Fruit fly (Drosophila melanogaster) whole organism, embryonic: ENCODE data around the gene CG2889.

Experiments
- CG10654 ChIP-seq: fragments of 200-800 bp; sonication (Bioruptor generic); optimal IDR thresholded peaks from 2 replicates; lab custom pipeline; 2016; ENCODE audit warnings: missing biosample characterization, missing genetic modification characterization
- CG11456 ChIP-seq: fragments of 200-800 bp; sonication (Bioruptor generic); IDR thresholded peaks from 3 replicates; pipeline ENCODE4 v1.3.6; 2022; ENCODE audit warnings: missing biosample characterization, missing genetic modification characterization
- CG12769 ChIP-seq: fragments of 200-800 bp; sonication (Bioruptor generic); optimal IDR thresholded peaks from 2 replicates; lab custom pipeline; 2019; ENCODE audit warnings: missing biosample characterization, mild to moderate bottlenecking, missing genetic modification characterization, moderate library complexity
- CG13775 ChIP-seq: fragments of 200-800 bp; sonication (Bioruptor generic); optimal IDR thresholded peaks from 3 replicates; lab custom pipeline; 2017; ENCODE audit warnings: missing biosample characterization, mild to moderate bottlenecking, missing genetic modification characterization
- CG14965 ChIP-seq: fragments of 200-800 bp; sonication (Bioruptor generic); optimal IDR thresholded peaks from 2 replicates; lab custom pipeline; 2016; ENCODE audit warnings: missing biosample characterization, missing genetic modification characterization, borderline replicate concordance
- CG1603 ChIP-seq: fragments of 200-800 bp; sonication (Bioruptor generic); optimal IDR thresholded peaks from 2 replicates; lab custom pipeline; 2019; ENCODE audit warnings: missing biosample characterization, mild to moderate bottlenecking, missing genetic modification characterization, moderate library complexity
- CG1647 ChIP-seq: fragments of 200-800 bp; sonication (Bioruptor generic); optimal IDR thresholded peaks from 3 replicates; lab custom pipeline; 2016; ENCODE audit warnings: missing biosample characterization, missing genetic modification characterization
- CG16813 ChIP-seq: fragments of 200-800 bp; sonication (Bioruptor generic); IDR thresholded peaks from 3 replicates; pipeline ENCODE4 v1.3.6; 2022; ENCODE audit warnings: missing biosample characterization, missing genetic modification characterization; ENCODE audit not compliant: partially characterized antibody
- CG17829 ChIP-seq: fragments of 200-800 bp; optimal IDR thresholded peaks from 2 replicates; lab custom pipeline; 2019; ENCODE audit warnings: missing biosample characterization, mild to moderate bottlenecking, missing genetic modification characterization, moderate library complexity
- CG2116 ChIP-seq: fragments of 200-800 bp; sonication (Bioruptor generic); optimal IDR thresholded peaks from 3 replicates; lab custom pipeline; 2018; ENCODE audit warnings: missing biosample characterization, mild to moderate bottlenecking, missing genetic modification characterization
- CG2199 ChIP-seq: fragments of 200-800 bp; sonication (Bioruptor generic); IDR thresholded peaks from 3 replicates; pipeline ENCODE4 v1.3.6; 2022; ENCODE audit warnings: missing biosample characterization, missing genetic modification characterization
- CG2875 ChIP-seq: fragments of 200-800 bp; sonication (Bioruptor generic); optimal IDR thresholded peaks from 2 replicates; lab custom pipeline; 2017; ENCODE audit warnings: missing biosample characterization, mild to moderate bottlenecking, missing genetic modification characterization, missing genetic modification reagents
- CG32532 ChIP-seq: fragments of 200-800 bp; sonication (Bioruptor generic); IDR thresholded peaks from 2 replicates; pipeline ENCODE4 v1.3.6; 2022; ENCODE audit warnings: missing biosample characterization, missing genetic modification characterization
- CG33557 ChIP-seq: fragments of 200-800 bp; sonication (Bioruptor generic); optimal IDR thresholded peaks from 2 replicates; lab custom pipeline; 2019; ENCODE audit warnings: missing biosample characterization, mild to moderate bottlenecking, missing genetic modification characterization, moderate library complexity
- CG6791 ChIP-seq: fragments of 200-800 bp; sonication (Bioruptor generic); IDR thresholded peaks from 3 replicates; pipeline ENCODE4 v1.3.6; 2022; ENCODE audit warnings: missing biosample characterization, missing genetic modification characterization; ENCODE audit not compliant: partially characterized antibody
- CG6813 ChIP-seq: fragments of 200-800 bp; sonication (Bioruptor generic); optimal IDR thresholded peaks from 2 replicates; lab custom pipeline; 2017; ENCODE audit warnings: missing biosample characterization, missing genetic modification characterization, mild to moderate bottlenecking, moderate library complexity, missing genetic modification reagents
- CG8089 ChIP-seq: fragments of 200-800 bp; sonication (Bioruptor generic); optimal IDR thresholded peaks from 3 replicates; lab custom pipeline; 2016; ENCODE audit warnings: missing biosample characterization, missing genetic modification characterization
- CG9727 ChIP-seq: fragments of 200-800 bp; sonication (Bioruptor generic); optimal IDR thresholded peaks from 3 replicates; lab custom pipeline; 2017; ENCODE audit warnings: missing biosample characterization, mild to moderate bottlenecking, missing genetic modification characterization
- CkIIα-i1 ChIP-seq: fragments of 200-800 bp; sonication (Bioruptor generic); IDR thresholded peaks from 2 replicates; pipeline ENCODE4 v1.3.6; 2022; ENCODE audit warnings: missing biosample characterization, missing genetic modification characterization
- D19A ChIP-seq: fragments of 200-800 bp; optimal IDR thresholded peaks from 3 replicates; lab custom pipeline; 2019; ENCODE audit warnings: missing biosample characterization, mild to moderate bottlenecking, missing genetic modification characterization, moderate library complexity
- Dek ChIP-seq: fragments of 200-800 bp; sonication (Bioruptor generic); optimal IDR thresholded peaks from 3 replicates; lab custom pipeline; 2019; ENCODE audit warnings: missing biosample characterization, mild to moderate bottlenecking, missing genetic modification characterization, moderate library complexity
- Doc3 ChIP-seq: fragments of 200-800 bp; sonication (Bioruptor generic); IDR thresholded peaks from 3 replicates; pipeline ENCODE4 v1.3.6; 2022; ENCODE audit warnings: missing biosample characterization, missing genetic modification characterization; ENCODE audit not compliant: partially characterized antibody
- MESR4 ChIP-seq: fragments of 200-800 bp; sonication (Bioruptor generic); optimal IDR thresholded peaks from 2 replicates; lab custom pipeline; 2018; ENCODE audit warnings: missing biosample characterization, mild to moderate bottlenecking, missing genetic modification characterization, moderate library complexity
- Sry-β ChIP-seq: fragments of 200-800 bp; sonication (Bioruptor generic); optimal IDR thresholded peaks from 2 replicates; lab custom pipeline; 2018; ENCODE audit warnings: missing biosample characterization, mild to moderate bottlenecking, missing genetic modification characterization, moderate library complexity
- Sry-δ ChIP-seq: fragments of 200-800 bp; sonication (Bioruptor generic); optimal IDR thresholded peaks from 2 replicates; lab custom pipeline; 2016; ENCODE audit warnings: missing biosample characterization, missing genetic modification characterization
- Stat92E ChIP-seq, 3 experiments: fragments of >200 bp in 2 of 3; fragments of 200-800 bp in 1 of 3; sonication (Bioruptor generic) in 1 of 3; optimal IDR thresholded peaks; 2 replicates each; lab custom pipeline; 2017 to 2019; ENCODE audit warnings: missing biosample characterization in 3 of 3, missing genetic modification characterization in 3 of 3, mild to moderate bottlenecking in 1 of 3, moderate library complexity in 1 of 3
- Tbp ChIP-seq: fragments of >200 bp; optimal IDR thresholded peaks from 2 replicates; lab custom pipeline; 2018; ENCODE audit warnings: missing biosample characterization, missing genetic modification characterization
- Xrp1 ChIP-seq: fragments of 200-800 bp; sonication (Bioruptor generic); IDR thresholded peaks from 2 replicates; pipeline ENCODE4 v1.3.6; 2022; ENCODE audit warnings: missing biosample characterization, missing genetic modification characterization
- ac ChIP-seq: fragments of 200-800 bp; sonication (Bioruptor generic); optimal IDR thresholded peaks from 3 replicates; lab custom pipeline; 2017; ENCODE audit warnings: missing biosample characterization, mild to moderate bottlenecking, missing genetic modification characterization
- ash1 ChIP-seq: fragments of 200-800 bp; sonication (Bioruptor generic); optimal IDR thresholded peaks from 2 replicates; lab custom pipeline; 2018; ENCODE audit warnings: missing biosample characterization, mild to moderate bottlenecking, missing genetic modification characterization
- danr ChIP-seq: fragments of 200-800 bp; sonication (Bioruptor generic); IDR thresholded peaks from 2 replicates; pipeline ENCODE4 v1.3.6; 2022; ENCODE audit warnings: missing biosample characterization, missing genetic modification characterization
- disco-r ChIP-seq: fragments of 200-800 bp; sonication (Bioruptor generic); optimal IDR thresholded peaks from 2 replicates; lab custom pipeline; 2016; ENCODE audit warnings: missing biosample characterization, missing genetic modification characterization
- ems ChIP-seq: fragments of 200-800 bp; sonication (Bioruptor generic); optimal IDR thresholded peaks from 3 replicates; lab custom pipeline; 2016; ENCODE audit warnings: missing biosample characterization, missing genetic modification characterization
- eyg ChIP-seq: fragments of 200-800 bp; sonication (Bioruptor generic); optimal IDR thresholded peaks from 3 replicates; lab custom pipeline; 2016; ENCODE audit warnings: missing biosample characterization, missing genetic modification characterization
- gro ChIP-seq: fragments of 200-800 bp; sonication (Bioruptor generic); optimal IDR thresholded peaks from 2 replicates; lab custom pipeline; 2016; ENCODE audit warnings: missing biosample characterization, missing genetic modification characterization
- gt ChIP-seq: fragments of 200-800 bp; sonication (Bioruptor generic); IDR thresholded peaks from 2 replicates; pipeline ENCODE4 v1.3.6; 2022; ENCODE audit warnings: missing biosample characterization, missing genetic modification characterization
- h ChIP-seq: fragments of >200 bp; optimal IDR thresholded peaks from 2 replicates; lab custom pipeline; 2017
- inv ChIP-seq: fragments of 200-800 bp; sonication (Bioruptor generic); IDR thresholded peaks from 2 replicates; pipeline ENCODE4 v1.3.6; 2022; ENCODE audit warnings: missing biosample characterization, missing genetic modification characterization; ENCODE audit not compliant: partially characterized antibody
- lbe ChIP-seq: fragments of 200-800 bp; sonication (Bioruptor generic); optimal IDR thresholded peaks from 2 replicates; lab custom pipeline; 2016; ENCODE audit warnings: missing biosample characterization, mild to moderate bottlenecking, missing genetic modification characterization
- lola ChIP-seq, 3 experiments: fragments of >200 bp in 2 of 3; fragments of 200-800 bp in 1 of 3; sonication (Bioruptor generic) in 1 of 3; optimal IDR thresholded peaks; 2 replicates each; lab custom pipeline; 2017 to 2019; ENCODE audit warnings: missing biosample characterization in 3 of 3, missing genetic modification characterization in 3 of 3, mild to moderate bottlenecking in 1 of 3, moderate library complexity in 1 of 3
- nau ChIP-seq: fragments of 200-800 bp; sonication (Bioruptor generic); optimal IDR thresholded peaks from 3 replicates; lab custom pipeline; 2017; ENCODE audit warnings: missing biosample characterization, mild to moderate bottlenecking, missing genetic modification characterization, missing genetic modification reagents
- peb ChIP-seq: fragments of 200-800 bp; sonication (Bioruptor generic); IDR thresholded peaks from 2 replicates; pipeline ENCODE4 v1.3.6; 2022; ENCODE audit warnings: missing biosample characterization, missing genetic modification characterization
- phol ChIP-seq: fragments of 200-800 bp; sonication (Bioruptor generic); optimal IDR thresholded peaks from 3 replicates; lab custom pipeline; 2018; ENCODE audit warnings: missing biosample characterization, mild to moderate bottlenecking, missing genetic modification characterization, moderate library complexity
- scrt ChIP-seq: fragments of 200-800 bp; sonication (Bioruptor generic); optimal IDR thresholded peaks from 2 replicates; lab custom pipeline; 2018; ENCODE audit warnings: missing biosample characterization, mild to moderate bottlenecking, missing genetic modification characterization, moderate library complexity
- sisA ChIP-seq: fragments of 200-800 bp; sonication (Bioruptor generic); IDR thresholded peaks from 2 replicates; pipeline ENCODE4 v1.3.6; 2022; ENCODE audit warnings: missing biosample characterization, missing genetic modification characterization
- so ChIP-seq: fragments of 200-800 bp; sonication (Bioruptor generic); IDR thresholded peaks from 3 replicates; pipeline ENCODE4 v1.3.6; 2022; ENCODE audit warnings: missing biosample characterization, missing genetic modification characterization
- tap ChIP-seq: fragments of 200-800 bp; optimal IDR thresholded peaks from 3 replicates; lab custom pipeline; 2019; ENCODE audit warnings: missing biosample characterization, mild to moderate bottlenecking, missing genetic modification characterization, moderate library complexity
- toy ChIP-seq: fragments of 200-800 bp; sonication (Bioruptor generic); IDR thresholded peaks from 2 replicates; pipeline ENCODE4 v1.3.6; 2022; ENCODE audit warnings: missing biosample characterization, missing genetic modification characterization
- yki ChIP-seq: fragments of >200 bp; optimal IDR thresholded peaks from 3 replicates; lab custom pipeline; 2018
- zen2 ChIP-seq: fragments of 200-800 bp; sonication (Bioruptor generic); IDR thresholded peaks from 3 replicates; pipeline ENCODE4 v1.3.6; 2022; ENCODE audit warnings: missing biosample characterization, missing genetic modification characterization; ENCODE audit not compliant: partially characterized antibody

CG2889 gene

DNA sequence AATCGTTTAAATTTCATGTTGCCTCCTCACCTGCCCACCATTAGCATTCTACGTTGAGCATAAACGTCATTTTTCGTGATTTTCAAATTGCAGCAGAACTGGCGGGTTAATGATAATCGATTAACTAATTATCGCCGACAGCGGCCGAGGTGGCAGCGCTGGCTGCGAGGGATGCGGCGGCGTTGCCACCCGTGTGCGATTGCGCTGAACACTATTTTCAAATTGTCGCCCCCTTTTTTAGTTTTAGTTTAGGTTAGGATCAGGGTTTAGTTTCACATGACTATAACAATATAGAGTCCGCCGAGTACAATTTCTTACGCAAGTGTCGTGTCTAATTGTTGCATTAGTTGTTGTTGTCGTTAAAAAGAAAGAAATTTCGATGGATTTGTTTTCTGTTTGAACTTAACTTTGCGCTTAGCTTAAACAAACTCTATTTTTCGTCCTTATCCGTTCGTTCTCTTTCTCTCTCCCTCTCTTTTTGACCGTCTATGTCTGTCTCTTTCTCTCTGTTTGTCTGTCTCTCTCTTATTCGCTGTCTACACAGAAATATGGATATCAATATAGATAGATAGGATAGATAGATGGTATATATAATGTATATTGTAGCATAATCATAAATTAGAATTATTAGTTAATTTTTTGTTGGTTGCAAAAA lies 10.6 kb upstream of the CG2889 start:
- no peak for TF ChIP-seq gro
- TF ChIP-seq D19A (tag; lab: Kevin White, UChicago): no peak
- TF ChIP-seq CG11456 (GFP tag; lab: Robert Waterston, UW): no peak
- TF ChIP-seq Xrp1 (GFP tag; lab: Robert Waterston, UW): no peak
- 0 out of 2 replicates have a peak, but pooled peaks have one; percentile 27 for TF ChIP-seq inv
- TF ChIP-seq sisA (GFP tag; lab: Robert Waterston, UW): no peak
- TF ChIP-seq ems: no peak
- TF ChIP-seq CG13775: no peak
- no peak for TF ChIP-seq eyg
- TF ChIP-seq Sry-β (GFP tag; lab: Kevin White, UChicago): no peak
- no peak for TF ChIP-seq danr (GFP tag; lab: Robert Waterston, UW)
- peak; percentile 64 for TF ChIP-seq Sry-δ (GFP tag; lab: Kevin White, UChicago)
- TF ChIP-seq CG2116 (GFP tag; lab: Kevin White, UChicago): peak; percentile 74
- TF ChIP-seq h (lab: Kevin White, UChicago): no peak
- TF ChIP-seq lbe (GFP tag; lab: Kevin White, UChicago): no peak
- no peak for TF ChIP-seq Doc3
- no peak for TF ChIP-seq CG2199 (GFP tag; lab: Robert Waterston, UW)
- TF ChIP-seq CG1603 (tag; lab: Kevin White, UChicago): no peak
- TF ChIP-seq MESR4 (GFP tag; lab: Kevin White, UChicago): peak; percentile 12
- peak; percentile 50 for TF ChIP-seq phol
- TF ChIP-seq Stat92E (GFP tag; optimal IDR thresholded peaks at IDR 0.05; lab: Kevin White, UChicago): no peak
- TF ChIP-seq CG33557: no peak
- TF ChIP-seq CG6813: no peak
- TF ChIP-seq tap: no peak
- TF ChIP-seq disco-r (GFP tag; lab: Kevin White, UChicago): no peak
- TF ChIP-seq ac (GFP tag; lab: Kevin White, UChicago): no peak
- no peak for TF ChIP-seq yki (lab: Kevin White, UChicago)
- no peak for TF ChIP-seq CG8089 (GFP tag; lab: Kevin White, UChicago)
- no peak for TF ChIP-seq scrt (GFP tag; lab: Kevin White, UChicago)
- no peak for TF ChIP-seq ash1 (GFP tag; lab: Kevin White, UChicago)
- peak; percentile 1 for TF ChIP-seq CG9727 (GFP tag; lab: Kevin White, UChicago)
- no peak for TF ChIP-seq CG1647 (GFP tag; lab: Kevin White, UChicago)
- TF ChIP-seq CG10654 (GFP tag; lab: Kevin White, UChicago): no peak
- TF ChIP-seq zen2 (GFP tag; lab: Robert Waterston, UW): 0 out of 3 replicates have a peak, but pooled peaks have one; percentile 19
- TF ChIP-seq CG14965: no peak
- TF ChIP-seq nau (GFP tag; lab: Kevin White, UChicago): no peak
- TF ChIP-seq peb (GFP tag; lab: Robert Waterston, UW): no peak
- peak; percentile 14 for TF ChIP-seq CG17829 (tag; lab: Kevin White, UChicago)
- TF ChIP-seq CG2875 (GFP tag; lab: Kevin White, UChicago): no peak
- no peak for TF ChIP-seq CG12769 (tag; lab: Kevin White, UChicago)
- no peak for TF ChIP-seq toy (GFP tag; lab: Robert Waterston, UW)
- no peak for TF ChIP-seq lola (GFP tag; optimal IDR thresholded peaks at IDR 0.05; lab: Kevin White, UChicago)
- no peak for TF ChIP-seq Tbp (GFP tag; lab: Kevin White, UChicago)
- TF ChIP-seq CG16813 (GFP tag; lab: Robert Waterston, UW): peak; percentile 60; the same call in 2 of the 3 replicates
- TF ChIP-seq Dek: no peak
- no peak for TF ChIP-seq CkIIα-i1
- TF ChIP-seq CG6791 (GFP tag; lab: Robert Waterston, UW): peak; percentile 63; the same call in 2 of the 3 replicates
- 0 out of 2 replicates have a peak, but pooled peaks have one; percentile 44 for TF ChIP-seq CG32532 (GFP tag; lab: Robert Waterston, UW)
- no peak for TF ChIP-seq gt (GFP tag; lab: Robert Waterston, UW)
- no peak for TF ChIP-seq so
